Worm (Caenorhabditis elegans) whole organism, L4 larva: ENCODE data around the gene C02B10.6.

Experiments used
- D1046.2 ChIP-seq: fragments of 200-800 bp; sonication (Bioruptor generic); IDR thresholded peaks from 2 replicates; pipeline ENCODE4 v1.3.6; 2022; ENCODE audit warnings: missing genetic modification characterization, missing compliant biosample characterization
- F10B5.3 ChIP-seq: sonication (generic microtip); optimal IDR thresholded peaks from 2 replicates; lab custom pipeline; 2016; ENCODE audit warnings: mild to moderate bottlenecking, missing genetic modification characterization, missing compliant biosample characterization
- F37D6.2 ChIP-seq: sonication (generic microtip); optimal IDR thresholded peaks from 2 replicates; lab custom pipeline; 2016; ENCODE audit warnings: mild to moderate bottlenecking, missing genetic modification characterization, missing compliant biosample characterization
- Y105C5A.15 ChIP-seq: fragments of 200-800 bp; sonication (Bioruptor generic); IDR thresholded peaks from 2 replicates; pipeline ENCODE4 v1.3.6; 2022; ENCODE audit warnings: missing genetic modification characterization, missing compliant biosample characterization
- Y48G9A.11 ChIP-seq: fragments of 200-800 bp; sonication (Bioruptor generic); IDR thresholded peaks from 2 replicates; pipeline ENCODE4 v1.3.6; 2022; ENCODE audit warnings: missing genetic modification reagents, missing genetic modification characterization, missing compliant biosample characterization
- Y75B8A.6 ChIP-seq: fragments of 200-800 bp; sonication (Bioruptor generic); IDR thresholded peaks from 2 replicates; pipeline ENCODE4 v1.3.6; 2022; ENCODE audit warnings: missing genetic modification reagents, missing genetic modification characterization, missing compliant biosample characterization
- aha-1 ChIP-seq: fragments of 150-350 bp; peaks from one replicate; lab custom pipeline; 2014; ENCODE audit warnings: missing biosample characterization, missing genetic modification characterization
- aly-2 ChIP-seq: sonication (generic microtip); optimal IDR thresholded peaks from 2 replicates; lab custom pipeline; 2018; ENCODE audit warnings: missing biosample characterization, missing genetic modification characterization
- ama-1 ChIP-seq: fragments of 150-350 bp; optimal IDR thresholded peaks from 2 replicates; lab custom pipeline; 2014; ENCODE audit warnings: inconsistent platforms, mixed read lengths
- arid-1 ChIP-seq: fragments of 200-800 bp; sonication (Bioruptor generic); conservative IDR thresholded peaks from 2 replicates; pipeline ENCODE4 v1.3.6; 2022; ENCODE audit warnings: missing genetic modification reagents, missing genetic modification characterization, missing compliant biosample characterization
- ceh-20 ChIP-seq: fragments of 200-800 bp; sonication (Bioruptor generic); IDR thresholded peaks from 2 replicates; pipeline ENCODE4 v1.3.6; 2022; ENCODE audit warnings: missing genetic modification reagents, missing genetic modification characterization, missing compliant biosample characterization
- ceh-82 ChIP-seq: sonication (generic microtip); optimal IDR thresholded peaks from 2 replicates; lab custom pipeline; 2017; ENCODE audit warnings: missing biosample characterization, missing genetic modification characterization
- ces-1 ChIP-seq: fragments of 150-350 bp; sonication (generic microtip); optimal IDR thresholded peaks from 4 replicates; lab custom pipeline; 2014; ENCODE audit warnings: missing biosample characterization, missing genetic modification reagents, missing genetic modification characterization
- cey-2 ChIP-seq: sonication (generic microtip); optimal IDR thresholded peaks from 3 replicates; lab custom pipeline; 2017; ENCODE audit warnings: missing genetic modification characterization, mild to moderate bottlenecking, missing compliant biosample characterization, antibody characterized with exemption, borderline replicate concordance; ENCODE audit not compliant: insufficient read depth
- ctbp-1 ChIP-seq: fragments of 200-800 bp; sonication (Bioruptor generic); IDR thresholded peaks from 2 replicates; pipeline ENCODE4 v1.3.6; 2022; ENCODE audit warnings: missing genetic modification reagents, missing genetic modification characterization, missing compliant biosample characterization
- daf-16 ChIP-seq, 3 experiments: sonication (generic microtip); optimal IDR thresholded peaks; 2 replicates each; lab custom pipeline; 2016 to 2017; ENCODE audit warnings: missing genetic modification characterization in 3 of 3, missing genetic modification reagents in 3 of 3, mild to moderate bottlenecking in 2 of 3, missing compliant biosample characterization in 2 of 3, missing biosample characterization in 1 of 3, moderate library complexity in 1 of 3
- daf-19 ChIP-seq: fragments of 200-800 bp; sonication (Bioruptor generic); conservative IDR thresholded peaks from 2 replicates; pipeline ENCODE4 v1.3.6; 2022; ENCODE audit warnings: missing genetic modification characterization, missing compliant biosample characterization
- dmd-6 ChIP-seq: fragments of 200-800 bp; sonication (Bioruptor generic); IDR thresholded peaks from 2 replicates; pipeline ENCODE4 v1.3.6; 2022; ENCODE audit warnings: missing genetic modification reagents, missing genetic modification characterization, missing compliant biosample characterization
- dmd-8 ChIP-seq: fragments of 200-800 bp; sonication (Bioruptor generic); IDR thresholded peaks from 2 replicates; pipeline ENCODE4 v1.3.6; 2022; ENCODE audit warnings: missing genetic modification characterization, missing compliant biosample characterization
- dpl-1 ChIP-seq: fragments of 150-350 bp; optimal IDR thresholded peaks from 2 replicates; lab custom pipeline; 2014; ENCODE audit warnings: missing biosample characterization, missing genetic modification reagents, missing genetic modification characterization
- duxl-1 ChIP-seq: sonication (generic microtip); optimal IDR thresholded peaks from 2 replicates; lab custom pipeline; 2016; ENCODE audit warnings: mild to moderate bottlenecking, missing genetic modification characterization, moderate library complexity, missing compliant biosample characterization; ENCODE audit not compliant: poor library complexity
- dve-1 ChIP-seq: sonication (generic microtip); optimal IDR thresholded peaks from 2 replicates; lab custom pipeline; 2017; ENCODE audit warnings: antibody characterized with exemption, mild to moderate bottlenecking, missing genetic modification characterization, missing compliant biosample characterization; ENCODE audit not compliant: insufficient read depth
- egl-27 ChIP-seq: sonication (generic microtip); optimal IDR thresholded peaks from 3 replicates; lab custom pipeline; 2017; ENCODE audit warnings: missing biosample characterization, missing genetic modification reagents, missing genetic modification characterization
- hlh-11 ChIP-seq: fragments of 200-800 bp; sonication (Bioruptor generic); optimal IDR thresholded peaks from 2 replicates; lab custom pipeline; 2018; ENCODE audit warnings: mild to moderate bottlenecking, missing genetic modification characterization, missing compliant biosample characterization
- hlh-30 ChIP-seq: sonication (generic microtip); optimal IDR thresholded peaks from 2 replicates; lab custom pipeline; 2017; ENCODE audit warnings: antibody characterized with exemption, mild to moderate bottlenecking, missing genetic modification characterization, missing compliant biosample characterization; ENCODE audit not compliant: insufficient read depth
- lin-15B ChIP-seq: fragments of 150-350 bp; sonication (generic microtip); optimal IDR thresholded peaks from 3 replicates; lab custom pipeline; 2014; ENCODE audit warnings: missing biosample characterization, missing genetic modification characterization
- lin-39 ChIP-seq: fragments of 150-350 bp; optimal IDR thresholded peaks from 2 replicates; lab custom pipeline; 2014; ENCODE audit warnings: missing biosample characterization, missing genetic modification reagents, missing genetic modification characterization
- lir-3 ChIP-seq: sonication (generic microtip); optimal IDR thresholded peaks from 2 replicates; lab custom pipeline; 2016; ENCODE audit warnings: mild to moderate bottlenecking, missing genetic modification characterization, missing compliant biosample characterization
- lsy-2 ChIP-seq, 2 experiments: fragments of 150-350 bp in 1 of 2; sonication (generic microtip) in 1 of 2; optimal IDR thresholded peaks; 2 replicates each; lab custom pipeline; 2014 to 2017; ENCODE audit warnings: missing biosample characterization in 2 of 2, missing genetic modification characterization in 2 of 2
- mdl-1 ChIP-seq, 2 experiments: fragments of 150-350 bp in 1 of 2; sonication (generic microtip) in 1 of 2; optimal IDR thresholded peaks; 2 replicates each; lab custom pipeline; 2014 to 2017; ENCODE audit warnings: missing biosample characterization in 2 of 2, missing genetic modification characterization in 2 of 2
- mep-1 ChIP-seq: fragments of 150-350 bp; sonication (generic microtip); optimal IDR thresholded peaks from 3 replicates; lab custom pipeline; 2014; ENCODE audit warnings: missing biosample characterization, missing genetic modification characterization
- mxl-2 ChIP-seq: fragments of 200-800 bp; sonication (Bioruptor generic); conservative IDR thresholded peaks from 2 replicates; pipeline ENCODE4 v1.3.6; 2022; ENCODE audit warnings: missing genetic modification reagents, missing genetic modification characterization, missing compliant biosample characterization
- nhr-111 ChIP-seq: fragments of 200-800 bp; sonication (Bioruptor generic); optimal IDR thresholded peaks from 2 replicates; lab custom pipeline; 2018; ENCODE audit warnings: mild to moderate bottlenecking, missing genetic modification characterization, missing compliant biosample characterization
- nhr-25 ChIP-seq: sonication (generic microtip); optimal IDR thresholded peaks from 2 replicates; lab custom pipeline; 2017; ENCODE audit warnings: missing genetic modification characterization, mild to moderate bottlenecking, missing compliant biosample characterization, antibody characterized with exemption, moderate library complexity, borderline replicate concordance; ENCODE audit not compliant: insufficient read depth
- nhr-28 ChIP-seq: fragments of 150-350 bp; optimal IDR thresholded peaks from 2 replicates; lab custom pipeline; 2014; ENCODE audit warnings: missing biosample characterization, missing genetic modification characterization
- nhr-48 ChIP-seq: sonication (generic microtip); optimal IDR thresholded peaks from 2 replicates; lab custom pipeline; 2016; ENCODE audit warnings: mild to moderate bottlenecking, missing genetic modification characterization, missing compliant biosample characterization
- nhr-76 ChIP-seq: fragments of 150-350 bp; optimal IDR thresholded peaks from 2 replicates; lab custom pipeline; 2014; ENCODE audit warnings: missing biosample characterization, missing genetic modification characterization
- nhr-77 ChIP-seq: fragments of 150-350 bp; optimal IDR thresholded peaks from 2 replicates; lab custom pipeline; 2014; ENCODE audit warnings: missing biosample characterization, missing genetic modification characterization
- php-3 ChIP-seq: fragments of 200-800 bp; sonication (Bioruptor generic); IDR thresholded peaks from 2 replicates; pipeline ENCODE4 v1.3.6; 2022; ENCODE audit warnings: missing genetic modification reagents, missing genetic modification characterization, missing compliant biosample characterization
- pqm-1 ChIP-seq: sonication (generic microtip); optimal IDR thresholded peaks from 2 replicates; lab custom pipeline; 2017; ENCODE audit warnings: missing biosample characterization, missing genetic modification characterization
- spr-1 ChIP-seq: sonication (generic microtip); optimal IDR thresholded peaks from 2 replicates; lab custom pipeline; 2016; ENCODE audit warnings: mild to moderate bottlenecking, missing genetic modification characterization, missing compliant biosample characterization
- tag-97 ChIP-seq: fragments of 200-800 bp; sonication (Bioruptor generic); IDR thresholded peaks from 2 replicates; pipeline ENCODE4 v1.3.6; 2022; ENCODE audit warnings: missing genetic modification characterization, missing compliant biosample characterization
- tra-1 ChIP-seq: fragments of 200-800 bp; sonication (Bioruptor generic); IDR thresholded peaks from 2 replicates; pipeline ENCODE4 v1.3.6; 2022; ENCODE audit warnings: missing genetic modification reagents, missing genetic modification characterization, missing compliant biosample characterization
- unc-130 ChIP-seq: sonication (generic microtip); optimal IDR thresholded peaks from 2 replicates; lab custom pipeline; 2016; ENCODE audit warnings: missing genetic modification reagents, missing genetic modification characterization, missing compliant biosample characterization
- zag-1 ChIP-seq: fragments of 150-350 bp; optimal IDR thresholded peaks from 2 replicates; lab custom pipeline; 2014; ENCODE audit warnings: missing biosample characterization, missing genetic modification characterization
- zip-11 ChIP-seq: fragments of 200-800 bp; sonication (Bioruptor generic); IDR thresholded peaks from 2 replicates; pipeline ENCODE4 v1.3.6; 2022; ENCODE audit warnings: missing genetic modification characterization, missing compliant biosample characterization

Gene C02B10.6

DNA sequence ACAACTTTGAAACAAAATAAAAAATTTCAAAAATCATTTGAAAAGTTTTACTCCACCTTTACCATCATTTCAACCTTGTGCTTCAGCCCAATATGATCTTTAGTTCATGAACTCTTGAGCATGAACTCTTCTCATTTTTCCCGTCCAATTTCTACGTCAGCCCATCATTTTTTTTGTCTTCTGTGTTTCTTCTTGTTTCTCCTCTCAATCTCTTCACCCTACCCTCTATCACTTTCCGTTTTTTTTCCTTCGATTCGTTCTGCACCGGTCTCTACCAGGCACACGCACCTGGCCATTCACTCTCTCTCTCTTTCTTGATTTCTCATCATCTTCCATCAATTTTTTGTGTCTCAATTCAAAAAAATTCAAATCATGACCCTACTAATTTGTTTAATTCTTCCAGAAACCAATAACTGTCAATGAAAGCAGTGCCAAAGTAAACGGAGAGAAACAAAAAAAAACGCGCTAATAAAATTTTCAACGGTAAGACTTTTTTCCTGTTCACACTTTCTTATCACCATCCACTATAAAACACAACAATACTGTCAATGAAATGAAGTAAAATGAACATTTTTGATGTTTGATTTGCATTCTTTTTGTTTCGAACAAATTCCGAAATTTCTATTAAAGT is 12.3 kb downstream of the C02B10.6 start, which contains the start of gene pygo-1:
TSS of gene pygo-1 (plus strand) at position 404 of the 631 bp plus-strand sequence.
- TF ChIP-seq lin-39 (tag; lab: Kevin White, UChicago) (no peak), nhr-25 (no peak), mdl-1 (tag; optimal IDR thresholded peaks at IDR 0.05; lab: Kevin White, UChicago) (peak in 1 of 2 experiments; percentile 30), nhr-28 (tag; lab: Kevin White, UChicago) (peak; percentile 58), Y75B8A.6 (GFP tag; lab: Robert Waterston, UW) (no peak), Y105C5A.15 (GFP tag; lab: Robert Waterston, UW) (no peak), ces-1 (GFP tag; lab: Kevin White, UChicago) (no peak), cey-2 (tag; lab: Kevin White, UChicago) (no peak), unc-130 (GFP tag; lab: Kevin White, UChicago) (no peak), hlh-11 (tag; lab: Kevin White, UChicago) (peak; percentile 72), dpl-1 (GFP tag; lab: Kevin White, UChicago) (no peak), mep-1 (tag; lab: Kevin White, UChicago) (peak; percentile 18), aha-1 (no peak), F37D6.2 (tag; lab: Kevin White, UChicago) (no peak), lsy-2 (tag; optimal IDR thresholded peaks at IDR 0.05; lab: Kevin White, UChicago) (peak in 1 of 2 experiments; percentile 46), tag-97 (GFP tag; lab: Robert Waterston, UW) (no peak), arid-1 (GFP tag; lab: Robert Waterston, UW) (no peak), zag-1 (tag; lab: Kevin White, UChicago) (no peak), nhr-48 (tag; lab: Kevin White, UChicago) (peak; percentile 51), duxl-1 (tag; lab: Kevin White, UChicago) (no peak), egl-27 (tag; lab: Kevin White, UChicago) (no peak), daf-19 (GFP tag; lab: Robert Waterston, UW) (no peak), tra-1 (GFP tag; lab: Robert Waterston, UW) (no peak), hlh-30 (tag; lab: Kevin White, UChicago) (peak; percentile 9), ceh-20 (GFP tag; lab: Robert Waterston, UW) (no peak), dmd-6 (GFP tag; lab: Robert Waterston, UW) (peak; percentile 39), spr-1 (tag; lab: Kevin White, UChicago) (no peak), php-3 (GFP tag; lab: Robert Waterston, UW) (peak; percentile 63; the same call in 1 of the 2 replicates), nhr-76 (no peak), zip-11 (GFP tag; lab: Robert Waterston, UW) (no peak), pqm-1 (tag; lab: Kevin White, UChicago) (peak; percentile 20), ceh-82 (tag; lab: Kevin White, UChicago) (no peak), nhr-111 (GFP tag; lab: Kevin White, UChicago) (no peak), dve-1 (peak; percentile 34), D1046.2 (GFP tag; lab: Robert Waterston, UW) (no peak), ama-1 (lab: Kevin White, UChicago) (no peak), daf-16 (GFP tag; optimal IDR thresholded peaks at IDR 0.05; lab: Kevin White, UChicago) (no peak), daf-16 (tag; optimal IDR thresholded peaks at IDR 0.05; lab: Kevin White, UChicago) (peak; percentile 70), lin-15B (tag; lab: Kevin White, UChicago) (no peak), Y48G9A.11 (no peak), ctbp-1 (0 out of 2 replicates have a peak, but pooled peaks have one; percentile 16), dmd-8 (GFP tag; lab: Robert Waterston, UW) (0 out of 2 replicates have a peak, but pooled peaks have one; percentile 38), nhr-77 (tag; lab: Kevin White, UChicago) (no peak), lir-3 (tag; lab: Kevin White, UChicago) (no peak), mxl-2 (GFP tag; lab: Robert Waterston, UW) (no peak), F10B5.3 (tag; lab: Kevin White, UChicago) (no peak), aly-2 (tag; lab: Kevin White, UChicago) (no peak)
